Worm (Caenorhabditis elegans) whole organism, L3 larva: Measurements from ENCODE around the gene F53G2.2.

ENCODE experiments used
- ZK546.5 ChIP-seq: sonication (generic microtip); optimal IDR thresholded peaks from 2 replicates; lab custom pipeline; 2017; ENCODE audit warnings: missing biosample characterization, missing genetic modification characterization
- aly-2 ChIP-seq: fragments of 150-350 bp; optimal IDR thresholded peaks from 2 replicates; lab custom pipeline; 2014; ENCODE audit warnings: missing biosample characterization, missing genetic modification characterization
- egl-27 ChIP-seq: sonication (generic microtip); optimal IDR thresholded peaks from 4 replicates; lab custom pipeline; 2017; ENCODE audit warnings: missing biosample characterization, missing genetic modification reagents, missing genetic modification characterization
- egl-5 ChIP-seq: fragments of 150-350 bp; optimal IDR thresholded peaks from 2 replicates; lab custom pipeline; 2017; ENCODE audit warnings: missing biosample characterization, missing genetic modification reagents, missing genetic modification characterization, inconsistent platforms
- mdl-1 ChIP-seq: fragments of 150-350 bp; optimal IDR thresholded peaks from 2 replicates; lab custom pipeline; 2014; ENCODE audit warnings: missing biosample characterization, missing genetic modification characterization
- nhr-11 ChIP-seq: fragments of 150-350 bp; optimal IDR thresholded peaks from 2 replicates; lab custom pipeline; 2014; ENCODE audit warnings: missing biosample characterization, missing genetic modification characterization
- nhr-12 ChIP-seq: fragments of 150-350 bp; optimal IDR thresholded peaks from 2 replicates; lab custom pipeline; 2014; ENCODE audit warnings: missing biosample characterization, missing genetic modification characterization
- ztf-11 ChIP-seq: fragments of 150-350 bp; optimal IDR thresholded peaks from 2 replicates; lab custom pipeline; 2014; ENCODE audit warnings: missing biosample characterization, missing genetic modification characterization

- TF ChIP-seq egl-5 (tag; lab: Kevin White, UChicago) (no peak), ztf-11 (tag; lab: Kevin White, UChicago) (no peak), nhr-11 (no peak), aly-2 (tag; lab: Kevin White, UChicago) (no peak), egl-27 (no peak), ZK546.5 (tag; lab: Kevin White, UChicago) (no peak), mdl-1 (tag; lab: Kevin White, UChicago) (no peak), nhr-12 (no peak)
Observed at ce11 chrII:2526887-2527286, 45.2 kb downstream of the F53G2.2 start.
